Worm (Caenorhabditis elegans): Measurements from ENCODE around the gene dhs-15.

dhs-15 gene

DNA sequence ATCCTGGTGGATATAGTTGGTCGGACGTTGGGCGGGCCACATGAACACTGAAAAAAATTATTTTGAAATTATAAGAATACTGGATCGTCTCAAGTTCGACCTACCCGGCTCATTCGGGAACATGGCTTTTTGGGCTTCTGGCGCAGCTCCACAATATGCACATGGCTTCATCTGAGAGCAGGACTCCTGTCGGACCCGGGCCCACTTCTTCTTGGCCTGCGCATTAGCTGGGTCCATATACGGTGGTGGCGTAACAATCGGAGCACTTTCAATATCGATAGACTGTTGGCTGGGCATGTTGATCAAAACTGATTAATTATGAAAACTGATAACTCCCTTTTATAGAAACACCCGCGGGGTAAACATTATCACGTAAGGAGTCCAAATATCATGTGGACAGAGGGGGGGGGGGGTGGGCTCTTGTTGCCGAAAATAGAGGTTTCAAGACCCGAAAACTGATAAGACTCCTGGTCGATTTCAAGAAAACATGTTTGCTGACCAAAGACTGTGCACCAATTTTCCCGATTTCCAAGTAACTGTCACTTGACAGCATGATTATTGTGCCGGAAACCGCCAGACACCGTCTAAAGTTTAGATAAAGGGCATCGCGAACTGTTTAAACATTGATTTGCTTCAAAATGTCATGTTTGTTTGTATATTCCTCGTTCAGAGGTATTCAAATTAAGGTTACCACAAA, 38.7 kb downstream of the dhs-15 start, which contains the start of gene dod-3:
TSS of gene dod-3 (minus strand) at position 315 of the 697 bp plus-strand sequence.
- no peak for TF ChIP-seq C34F6.9 (tag; optimal IDR thresholded peaks at IDR 0.05)
- TF ChIP-seq F13H6.1 (tag; optimal IDR thresholded peaks at IDR 0.05): peak; percentile 57
- TF ChIP-seq unc-39 (tag; optimal IDR thresholded peaks at IDR 0.05): no peak
- TF ChIP-seq nhr-23 (tag; optimal IDR thresholded peaks at IDR 0.05): no peak
- TF ChIP-seq ZK546.5 (tag; optimal IDR thresholded peaks at IDR 0.05): no peak
- no peak for TF ChIP-seq dmd-4 (tag; optimal IDR thresholded peaks at IDR 0.05)
- TF ChIP-seq R02D3.7 (tag; optimal IDR thresholded peaks at IDR 0.05): no peak

DNA sequence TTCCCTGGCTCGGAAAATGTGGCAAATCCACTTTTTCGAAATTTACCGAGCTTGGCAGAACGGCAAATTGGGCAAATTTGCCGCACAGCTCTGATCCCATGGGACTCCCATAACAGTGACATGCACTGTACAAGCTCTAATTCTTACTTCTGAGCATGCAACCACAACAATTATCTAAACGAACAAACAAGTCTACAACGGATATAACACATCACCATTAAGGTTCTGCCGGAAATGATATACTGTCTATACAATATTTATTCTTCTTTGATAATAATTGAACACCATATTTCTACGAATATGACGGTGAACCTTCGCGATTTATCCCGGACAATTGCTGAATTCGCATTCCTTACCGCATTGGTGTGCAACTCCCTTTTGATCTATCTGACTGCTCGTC, 41.4 kb downstream of the dhs-15 start, which contains the start of gene str-33:
TSS of gene str-33 (plus strand) at position 301 of the 400 bp plus-strand sequence.
- TF ChIP-seq sma-9 (GFP tag; optimal IDR thresholded peaks at IDR 0.05) (no peak), sma-9 (tag; optimal IDR thresholded peaks at IDR 0.05) (no peak), mab-5 (tag; optimal IDR thresholded peaks at IDR 0.05) (no peak), alr-1 (tag; optimal IDR thresholded peaks at IDR 0.05) (no peak), blmp-1 (tag; optimal IDR thresholded peaks at IDR 0.05; ENCODE audit: insufficient read depth) (no peak), ztf-1 (GFP tag; conservative IDR thresholded peaks at IDR 0.05) (no peak), lsy-2 (tag; optimal IDR thresholded peaks at IDR 0.05) (no peak), mdl-1 (tag; optimal IDR thresholded peaks at IDR 0.05) (no peak), sma-3 (GFP tag; optimal IDR thresholded peaks at IDR 0.05) (no peak), nhr-23 (tag; optimal IDR thresholded peaks at IDR 0.05) (no peak), fos-1 (tag; optimal IDR thresholded peaks at IDR 0.05) (no peak), peb-1 (tag; optimal IDR thresholded peaks at IDR 0.05) (no peak), gmeb-1 (tag; optimal IDR thresholded peaks at IDR 0.05) (no peak), ztf-4 (tag; optimal IDR thresholded peaks at IDR 0.05) (no peak), aly-2 (tag; optimal IDR thresholded peaks at IDR 0.05) (no peak), crh-2 (tag; optimal IDR thresholded peaks at IDR 0.05) (no peak)

DNA sequence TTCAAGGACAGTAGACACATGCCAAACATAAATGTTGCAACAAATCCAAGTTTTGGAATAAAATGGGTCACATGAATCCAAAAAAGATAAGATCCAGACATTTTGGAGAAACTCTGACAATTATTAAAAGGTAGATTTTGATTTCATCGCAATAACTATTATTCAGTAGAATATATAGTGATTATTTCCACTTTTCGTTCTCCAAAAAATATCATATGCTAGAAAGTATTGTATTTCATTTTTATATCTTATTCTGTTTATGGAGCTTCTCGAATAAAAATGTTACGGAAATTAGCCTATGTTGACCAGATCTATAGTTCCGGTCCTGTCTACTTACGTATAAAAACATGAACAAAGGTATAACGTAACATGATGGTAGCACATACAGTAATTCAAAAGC, 42.6 kb downstream of the dhs-15 start, which contains the start of gene str-13:
TSS of gene str-13 (minus strand) at position 101 of the 400 bp plus-strand sequence.
- TF ChIP-seq nhr-237 (tag; optimal IDR thresholded peaks at IDR 0.05) (no peak), crh-2 (tag; optimal IDR thresholded peaks at IDR 0.05) (no peak), snpc-4 (tag; optimal IDR thresholded peaks at IDR 0.05) (no peak), mbf-1 (tag; optimal IDR thresholded peaks at IDR 0.05) (no peak), nhr-6 (tag; optimal IDR thresholded peaks at IDR 0.05) (no peak), ceh-82 (tag; optimal IDR thresholded peaks at IDR 0.05) (no peak), nhr-10 (tag; optimal IDR thresholded peaks at IDR 0.05) (no peak), nhr-11 (tag; optimal IDR thresholded peaks at IDR 0.05) (no peak), lin-11 (tag; optimal IDR thresholded peaks at IDR 0.05) (no peak), unc-55 (GFP tag; optimal IDR thresholded peaks at IDR 0.05) (no peak), ZK546.5 (tag; optimal IDR thresholded peaks at IDR 0.05) (no peak), Y55F3AM.14 (GFP tag; optimal IDR thresholded peaks at IDR 0.05) (no peak), R02D3.7 (tag; optimal IDR thresholded peaks at IDR 0.05) (no peak), unc-62 (GFP tag; optimal IDR thresholded peaks at IDR 0.05) (no peak)

DNA sequence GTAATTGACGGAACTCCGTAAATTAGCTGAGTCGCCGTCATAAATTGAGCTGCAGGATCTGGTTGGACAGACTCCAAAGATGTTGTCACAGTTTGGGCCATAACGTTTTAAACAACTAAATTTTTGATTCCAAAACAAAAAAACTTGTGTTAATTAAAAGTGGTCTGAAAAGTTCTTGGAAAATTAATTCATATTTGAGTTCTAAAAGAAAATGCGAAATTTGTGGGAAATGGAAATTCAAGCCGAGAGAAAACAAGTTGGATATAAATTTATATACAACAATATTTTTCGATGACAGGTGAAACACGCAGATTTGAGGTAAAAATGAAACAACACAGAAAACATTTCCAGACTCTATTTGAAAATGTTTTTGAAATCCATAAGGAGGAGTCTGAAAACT, 44.4 kb downstream of the dhs-15 start, which contains the start of gene srg-59:
TSS of gene srg-59 (minus strand) at position 101 of the 400 bp plus-strand sequence.
- TF ChIP-seq nhr-23 (tag; optimal IDR thresholded peaks at IDR 0.05): no peak
- TF ChIP-seq ztf-11 (tag; optimal IDR thresholded peaks at IDR 0.05): no peak
- TF ChIP-seq nhr-10 (tag; optimal IDR thresholded peaks at IDR 0.05): no peak
- TF ChIP-seq aly-2 (tag; optimal IDR thresholded peaks at IDR 0.05): no peak
- no peak for TF ChIP-seq egl-27 (tag; optimal IDR thresholded peaks at IDR 0.05)
- no peak for TF ChIP-seq nhr-11 (tag; optimal IDR thresholded peaks at IDR 0.05)

DNA sequence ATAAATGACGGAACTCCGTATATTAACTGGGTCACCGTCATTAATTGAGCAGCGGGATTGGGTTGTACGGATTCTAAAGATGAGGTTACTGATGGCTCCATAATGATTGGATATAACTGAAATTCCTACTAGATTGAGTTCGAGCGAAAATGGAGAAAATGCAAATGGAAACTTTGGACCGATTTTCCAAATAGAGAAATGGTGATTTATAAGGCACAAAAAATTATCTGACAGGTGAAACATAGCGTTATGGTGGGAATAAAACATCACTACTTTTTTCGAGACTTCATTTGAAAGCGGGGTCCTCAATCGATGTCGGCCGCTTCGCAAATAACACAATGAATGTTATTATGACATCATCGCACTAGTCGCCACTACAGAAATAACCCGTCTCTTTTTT, 47.1 kb downstream of the dhs-15 start, which contains the start of gene srg-60:
TSS of gene srg-60 (minus strand) at position 101 of the 400 bp plus-strand sequence.
- TF ChIP-seq lin-11 (tag; optimal IDR thresholded peaks at IDR 0.05) (no peak), nhr-6 (tag; optimal IDR thresholded peaks at IDR 0.05) (no peak), mab-5 (tag; optimal IDR thresholded peaks at IDR 0.05) (no peak), dmd-4 (tag; optimal IDR thresholded peaks at IDR 0.05) (no peak), F13H6.1 (tag; optimal IDR thresholded peaks at IDR 0.05) (no peak), aly-2 (tag; optimal IDR thresholded peaks at IDR 0.05) (no peak), sem-4 (tag; optimal IDR thresholded peaks at IDR 0.05) (no peak)

Data from whole organism, L2 larva.